Worm (Caenorhabditis elegans) whole organism, late embryonic: Measurements from ENCODE around the gene aakg-2.
A peak's percentile ranks its signal among the peaks of the same experiment; 100 is the strongest.
"Not testable (repeated sequence)": the region's sequence is repeated elsewhere in the genome, so short reads cannot be mapped to it uniquely, and the experiment has no call there.

Experiments used
- C08G9.2 ChIP-seq: sonication (generic microtip); optimal IDR thresholded peaks from 2 replicates; lab custom pipeline; 2016; ENCODE audit warnings: mild to moderate bottlenecking, missing genetic modification characterization, moderate library complexity, missing compliant biosample characterization
- C38D4.7 ChIP-seq: fragments of 200-800 bp; sonication (Bioruptor generic); optimal IDR thresholded peaks from 2 replicates; lab custom pipeline; 2018; ENCODE audit warnings: mild to moderate bottlenecking, missing genetic modification characterization, moderate library complexity, missing compliant biosample characterization
- T23F11.4 ChIP-seq: fragments of 200-800 bp; sonication (Bioruptor generic); optimal IDR thresholded peaks from 2 replicates; lab custom pipeline; 2018; ENCODE audit warnings: mild to moderate bottlenecking, missing genetic modification characterization, missing compliant biosample characterization
- ama-1 ChIP-seq: fragments of 150-350 bp; optimal IDR thresholded peaks from 2 replicates; lab custom pipeline; 2014
- ceh-14 ChIP-seq: sonication (generic microtip); optimal IDR thresholded peaks from 2 replicates; lab custom pipeline; 2016; ENCODE audit warnings: missing genotype, missing genetic modification characterization, missing compliant biosample characterization
- ceh-2 ChIP-seq: sonication (generic microtip); optimal IDR thresholded peaks from 2 replicates; lab custom pipeline; 2016; ENCODE audit warnings: missing genotype, missing genetic modification characterization, missing compliant biosample characterization
- ceh-24 ChIP-seq: sonication (generic microtip); optimal IDR thresholded peaks from 2 replicates; lab custom pipeline; 2016; ENCODE audit warnings: mild to moderate bottlenecking, missing genetic modification characterization, missing compliant biosample characterization
- ceh-30 ChIP-seq: fragments of 150-350 bp; optimal IDR thresholded peaks from 2 replicates; lab custom pipeline; 2014; ENCODE audit warnings: missing biosample characterization, missing genetic modification characterization
- ceh-31 ChIP-seq: sonication (generic microtip); optimal IDR thresholded peaks from 2 replicates; lab custom pipeline; 2016; ENCODE audit warnings: missing genetic modification characterization, missing compliant biosample characterization
- ceh-34 ChIP-seq: sonication (generic microtip); optimal IDR thresholded peaks from 2 replicates; lab custom pipeline; 2016; ENCODE audit warnings: mild to moderate bottlenecking, missing genetic modification characterization, missing compliant biosample characterization
- ceh-6 ChIP-seq: fragments of 200-800 bp; sonication (Bioruptor generic); optimal IDR thresholded peaks from 2 replicates; lab custom pipeline; 2018; ENCODE audit warnings: mild to moderate bottlenecking, missing genetic modification characterization, missing compliant biosample characterization
- elt-4 ChIP-seq: sonication (generic microtip); optimal IDR thresholded peaks from 2 replicates; lab custom pipeline; 2016; ENCODE audit warnings: missing genetic modification characterization, missing compliant biosample characterization
- fax-1 ChIP-seq: sonication (generic microtip); optimal IDR thresholded peaks from 2 replicates; lab custom pipeline; 2016; ENCODE audit warnings: missing genotype, missing genetic modification characterization, missing compliant biosample characterization
- fkh-10 ChIP-seq: fragments of 150-350 bp; optimal IDR thresholded peaks from 2 replicates; lab custom pipeline; 2014; ENCODE audit warnings: missing biosample characterization, missing genetic modification reagents, missing genetic modification characterization
- fkh-6 ChIP-seq: sonication (generic microtip); optimal IDR thresholded peaks from 2 replicates; lab custom pipeline; 2016; ENCODE audit warnings: missing genetic modification characterization, missing compliant biosample characterization
- hlh-30 ChIP-seq: sonication (generic microtip); optimal IDR thresholded peaks from 2 replicates; lab custom pipeline; 2017; ENCODE audit warnings: antibody characterized with exemption, missing genetic modification characterization, missing compliant biosample characterization; ENCODE audit not compliant: insufficient read depth
- hlh-6 ChIP-seq: sonication (generic microtip); optimal IDR thresholded peaks from 2 replicates; lab custom pipeline; 2016; ENCODE audit warnings: missing genotype, missing genetic modification characterization, missing compliant biosample characterization
- hlh-8 ChIP-seq: sonication (generic microtip); optimal IDR thresholded peaks from 2 replicates; lab custom pipeline; 2016; ENCODE audit warnings: missing genotype, missing genetic modification characterization, missing compliant biosample characterization
- lim-6 ChIP-seq: sonication (generic microtip); optimal IDR thresholded peaks from 2 replicates; lab custom pipeline; 2016; ENCODE audit warnings: missing genetic modification characterization, missing compliant biosample characterization
- mec-3 ChIP-seq: sonication (generic microtip); optimal IDR thresholded peaks from 2 replicates; lab custom pipeline; 2016; ENCODE audit warnings: borderline replicate concordance, missing genetic modification characterization, missing compliant biosample characterization
- nhr-232 ChIP-seq: sonication (generic microtip); optimal IDR thresholded peaks from 2 replicates; lab custom pipeline; 2016; ENCODE audit warnings: missing genetic modification characterization, missing compliant biosample characterization
- npax-4 ChIP-seq: sonication (generic microtip); optimal IDR thresholded peaks from 2 replicates; lab custom pipeline; 2016; ENCODE audit warnings: missing genetic modification characterization, missing compliant biosample characterization
- pag-3 ChIP-seq: sonication (generic microtip); optimal IDR thresholded peaks from 2 replicates; lab custom pipeline; 2016; ENCODE audit warnings: missing compliant biosample characterization, missing genetic modification characterization, borderline replicate concordance
- pat-9 ChIP-seq: fragments of 200-800 bp; sonication (Bioruptor generic); optimal IDR thresholded peaks from 2 replicates; lab custom pipeline; 2018; ENCODE audit warnings: mild to moderate bottlenecking, missing genetic modification characterization, moderate library complexity, missing compliant biosample characterization
- pax-1 ChIP-seq: fragments of 150-350 bp; optimal IDR thresholded peaks from 2 replicates; lab custom pipeline; 2014; ENCODE audit warnings: missing biosample characterization, missing genetic modification characterization
- pha-4 ChIP-seq: fragments of 150-350 bp; optimal IDR thresholded peaks from 2 replicates; lab custom pipeline; 2018; ENCODE audit warnings: missing biosample characterization, missing genetic modification reagents, missing genetic modification characterization
- ref-2 ChIP-seq: sonication (generic microtip); optimal IDR thresholded peaks from 2 replicates; lab custom pipeline; 2016; ENCODE audit warnings: missing genetic modification characterization, missing compliant biosample characterization
- sdc-2 ChIP-seq: sonication (generic microtip); optimal IDR thresholded peaks from 2 replicates; lab custom pipeline; 2016; ENCODE audit warnings: missing genotype, missing genetic modification characterization, missing compliant biosample characterization
- syd-9 ChIP-seq: sonication (generic microtip); optimal IDR thresholded peaks from 2 replicates; lab custom pipeline; 2016; ENCODE audit warnings: mild to moderate bottlenecking, missing genetic modification characterization, moderate library complexity, missing compliant biosample characterization
- tbx-2 ChIP-seq: sonication (generic microtip); optimal IDR thresholded peaks from 2 replicates; lab custom pipeline; 2016; ENCODE audit warnings: missing genetic modification characterization, missing compliant biosample characterization
- tbx-7 ChIP-seq: sonication (generic microtip); optimal IDR thresholded peaks from 2 replicates; lab custom pipeline; 2016; ENCODE audit warnings: missing genotype, missing genetic modification characterization, missing compliant biosample characterization
- ttx-3 ChIP-seq: sonication (generic microtip); optimal IDR thresholded peaks from 2 replicates; lab custom pipeline; 2016; ENCODE audit warnings: missing genetic modification reagents, missing genetic modification characterization, missing compliant biosample characterization
- unc-42 ChIP-seq: sonication (generic microtip); optimal IDR thresholded peaks from 2 replicates; lab custom pipeline; 2016; ENCODE audit warnings: missing genotype, missing genetic modification characterization, missing compliant biosample characterization
- unc-55 ChIP-seq: sonication (generic microtip); optimal IDR thresholded peaks from 2 replicates; lab custom pipeline; 2017; ENCODE audit warnings: missing biosample characterization, missing genetic modification reagents, missing genetic modification characterization
- ztf-16 ChIP-seq: sonication (generic microtip); optimal IDR thresholded peaks from 2 replicates; lab custom pipeline; 2017; ENCODE audit warnings: missing genetic modification characterization, missing compliant biosample characterization

aakg-2 gene

ce11 chrX:16868931-16869330 lies at the start of gene aakg-2:
aakg-2 (minus strand) TSS chrX:16869031.
- TF ChIP-seq npax-4 (tag; lab: Kevin White, UChicago): no peak
- no peak for TF ChIP-seq unc-42 (tag; lab: Kevin White, UChicago)
- no peak for TF ChIP-seq nhr-232 (tag; lab: Kevin White, UChicago)
- no peak for TF ChIP-seq ztf-16 (tag; lab: Kevin White, UChicago)
- TF ChIP-seq pat-9 (tag; lab: Kevin White, UChicago): no peak
- TF ChIP-seq T23F11.4 (GFP tag; lab: Kevin White, UChicago): no peak
- TF ChIP-seq ama-1 (lab: Kevin White, UChicago): no peak
- no peak for TF ChIP-seq ceh-30 (tag; lab: Kevin White, UChicago)
- TF ChIP-seq pax-1 (tag; lab: Kevin White, UChicago): no peak
- TF ChIP-seq ceh-14: no peak
- no peak for TF ChIP-seq ceh-24 (tag; lab: Kevin White, UChicago)
- no peak for TF ChIP-seq mec-3 (tag; lab: Kevin White, UChicago)
- no peak for TF ChIP-seq hlh-6 (tag; lab: Kevin White, UChicago)
- TF ChIP-seq unc-55 (GFP tag; lab: Kevin White, UChicago): no peak
- TF ChIP-seq tbx-7 (tag; lab: Kevin White, UChicago): no peak
- no peak for TF ChIP-seq elt-4 (tag; lab: Kevin White, UChicago)
- TF ChIP-seq ceh-6: no peak
- TF ChIP-seq hlh-8 (tag; lab: Kevin White, UChicago): no peak

- not testable (repeated sequence) for TF ChIP-seq fax-1 (tag; lab: Kevin White, UChicago); C38D4.7; sdc-2
These were observed 44.8 kb upstream of the aakg-2 start, which contains the start of gene F39F10.5 for ce11 chrX:16913669-16914068. F39F10.5 (minus strand) TSS chrX:16913769.

- TF ChIP-seq ceh-34 (tag; lab: Kevin White, UChicago) (no peak), npax-4 (tag; lab: Kevin White, UChicago) (no peak), pha-4 (no peak), fkh-10 (no peak), hlh-8 (tag; lab: Kevin White, UChicago) (no peak), pax-1 (tag; lab: Kevin White, UChicago) (no peak), elt-4 (tag; lab: Kevin White, UChicago) (no peak), ceh-6 (no peak), C08G9.2 (tag; lab: Kevin White, UChicago) (no peak), fkh-6 (tag; lab: Kevin White, UChicago) (no peak), ttx-3 (tag; lab: Kevin White, UChicago) (no peak), ceh-24 (tag; lab: Kevin White, UChicago) (no peak), tbx-7 (tag; lab: Kevin White, UChicago) (no peak), syd-9 (tag; lab: Kevin White, UChicago) (no peak), ref-2 (tag; lab: Kevin White, UChicago) (no peak), lim-6 (tag; lab: Kevin White, UChicago) (no peak), ceh-2 (tag; lab: Kevin White, UChicago) (no peak)
These were observed 34.8 kb upstream of the aakg-2 start, which contains the start of gene F39F10.4 for ce11 chrX:16903619-16904018. F39F10.4 (minus strand) TSS chrX:16903719.

DNA sequence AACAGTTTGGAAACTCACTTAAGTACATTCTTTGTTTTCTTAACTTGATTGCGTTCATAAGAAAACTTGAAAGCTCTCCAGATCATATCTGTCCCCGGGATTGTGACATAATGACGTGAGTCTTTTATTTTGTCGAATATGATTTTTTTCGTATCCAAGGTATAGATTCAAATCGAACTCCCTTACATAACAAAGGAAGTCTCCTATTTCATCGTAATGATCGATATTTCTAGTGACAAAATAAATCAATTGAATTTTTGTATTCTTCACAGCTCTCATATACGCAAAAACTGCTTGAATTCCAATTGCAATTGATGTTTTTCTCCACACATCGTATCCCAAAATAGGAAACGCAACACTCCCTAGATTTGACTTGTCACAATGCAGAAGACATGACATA lies 33.8 kb upstream of the aakg-2 start:
- no peak for TF ChIP-seq pag-3 (tag; lab: Kevin White, UChicago)
- no peak for TF ChIP-seq unc-55 (GFP tag; lab: Kevin White, UChicago)
- no peak for TF ChIP-seq npax-4 (tag; lab: Kevin White, UChicago)
- no peak for TF ChIP-seq tbx-7 (tag; lab: Kevin White, UChicago)

ce11 chrX:16901906-16902383 lies 33.1 kb upstream of the aakg-2 start:
- TF ChIP-seq tbx-2 (peak; percentile 18), ceh-31 (tag; lab: Kevin White, UChicago) (peak; percentile 22), unc-55 (GFP tag; lab: Kevin White, UChicago) (peak; percentile 34), hlh-30 (peak; percentile 91)
